Worm (Caenorhabditis elegans): ENCODE results near the gene pms-2.

ce11 chrV:11517789-11518188 lies 52.6 kb downstream of the pms-2 start, which contains the start of gene C55A6.4:
- TF ChIP-seq nhr-237 (tag; optimal IDR thresholded peaks at IDR 0.05) (no peak), snpc-4 (tag; optimal IDR thresholded peaks at IDR 0.05) (no peak), ama-1 (optimal IDR thresholded peaks at IDR 0.05) (no peak), mdl-1 (tag; optimal IDR thresholded peaks at IDR 0.05) (no peak)

Data from whole organism, L1 larva.